Fruit fly (Drosophila melanogaster) whole organism, embryonic: Measurements from ENCODE around the gene Mettl2.

Experiments used
- CG10431 ChIP-seq: fragments of 200-800 bp; sonication (Bioruptor generic); optimal IDR thresholded peaks from 3 replicates; lab custom pipeline; 2018; ENCODE audit warnings: missing biosample characterization, mild to moderate bottlenecking, missing genetic modification characterization
- CG11247 ChIP-seq: fragments of 200-800 bp; sonication (Bioruptor generic); IDR thresholded peaks from 2 replicates; pipeline ENCODE4 v1.3.6; 2022; ENCODE audit warnings: missing biosample characterization, missing genetic modification characterization
- CG11398 ChIP-seq: fragments of 200-800 bp; sonication (Bioruptor generic); optimal IDR thresholded peaks from 2 replicates; lab custom pipeline; 2016; ENCODE audit warnings: missing biosample characterization, missing genetic modification characterization
- CG13287 ChIP-seq: fragments of 200-800 bp; sonication (Bioruptor generic); IDR thresholded peaks from 2 replicates; pipeline ENCODE4 v1.3.6; 2022; ENCODE audit warnings: missing biosample characterization, missing genetic modification characterization; ENCODE audit not compliant: partially characterized antibody
- CG14710 ChIP-seq: fragments of 200-800 bp; sonication (Bioruptor generic); optimal IDR thresholded peaks from 3 replicates; lab custom pipeline; 2019; ENCODE audit warnings: missing biosample characterization, mild to moderate bottlenecking, missing genetic modification characterization, moderate library complexity
- CG1529 ChIP-seq: fragments of 200-800 bp; sonication (Bioruptor generic); optimal IDR thresholded peaks from 3 replicates; lab custom pipeline; 2018; ENCODE audit warnings: missing biosample characterization, missing genetic modification characterization
- CG17385 ChIP-seq: fragments of 200-800 bp; sonication (Bioruptor generic); optimal IDR thresholded peaks from 3 replicates; lab custom pipeline; 2018; ENCODE audit warnings: missing biosample characterization, mild to moderate bottlenecking, missing genetic modification characterization
- CG1832 ChIP-seq: fragments of 200-800 bp; sonication (Bioruptor generic); optimal IDR thresholded peaks from 2 replicates; lab custom pipeline; 2017; ENCODE audit warnings: missing biosample characterization, mild to moderate bottlenecking, missing genetic modification characterization, inconsistent platforms
- CG2712 ChIP-seq: fragments of 200-800 bp; optimal IDR thresholded peaks from 3 replicates; lab custom pipeline; 2019; ENCODE audit warnings: missing biosample characterization, mild to moderate bottlenecking, missing genetic modification characterization, moderate library complexity
- CG30020 ChIP-seq: fragments of 200-800 bp; optimal IDR thresholded peaks from 2 replicates; lab custom pipeline; 2019; ENCODE audit warnings: missing biosample characterization, mild to moderate bottlenecking, missing genetic modification characterization, moderate library complexity
- CG6854 ChIP-seq: fragments of 200-800 bp; sonication (Bioruptor generic); optimal IDR thresholded peaks from 3 replicates; lab custom pipeline; 2017; ENCODE audit warnings: missing biosample characterization, mild to moderate bottlenecking, missing genetic modification characterization
- CG7357 ChIP-seq: fragments of 200-800 bp; sonication (Bioruptor generic); IDR thresholded peaks from 3 replicates; pipeline ENCODE4 v1.3.6; 2022; ENCODE audit warnings: missing biosample characterization, missing genetic modification characterization
- CG7963 ChIP-seq: fragments of 200-800 bp; sonication (Bioruptor generic); IDR thresholded peaks from 3 replicates; pipeline ENCODE4 v1.3.6; 2022; ENCODE audit warnings: missing biosample characterization, missing genetic modification characterization; ENCODE audit not compliant: partially characterized antibody
- CG8924 ChIP-seq: fragments of 200-800 bp; optimal IDR thresholded peaks from 3 replicates; lab custom pipeline; 2019; ENCODE audit warnings: missing biosample characterization, mild to moderate bottlenecking, missing genetic modification characterization, moderate library complexity
- CG9437 ChIP-seq: fragments of 200-800 bp; sonication (Bioruptor generic); optimal IDR thresholded peaks from 2 replicates; lab custom pipeline; 2018; ENCODE audit warnings: missing biosample characterization, mild to moderate bottlenecking, missing genetic modification characterization
- Dfd ChIP-seq, 2 experiments: fragments of >200 bp; optimal IDR thresholded peaks; 2 replicates each; lab custom pipeline; 2017; ENCODE audit warnings: missing biosample characterization in 2 of 2, missing genetic modification characterization in 2 of 2
- Ets65A ChIP-seq: fragments of 200-800 bp; sonication (Bioruptor generic); peaks from one replicate; lab custom pipeline; 2016; ENCODE audit warnings: missing biosample characterization, missing genetic modification characterization
- HLH54F ChIP-seq: fragments of 200-800 bp; sonication (Bioruptor generic); optimal IDR thresholded peaks from 3 replicates; lab custom pipeline; 2016; ENCODE audit warnings: missing biosample characterization, missing genetic modification characterization
- HLHmδ ChIP-seq: fragments of 200-800 bp; sonication (Bioruptor generic); optimal IDR thresholded peaks from 2 replicates; lab custom pipeline; 2018; ENCODE audit warnings: missing biosample characterization, mild to moderate bottlenecking, missing genetic modification characterization, moderate library complexity
- Meics ChIP-seq: fragments of 200-800 bp; sonication (Bioruptor generic); optimal IDR thresholded peaks from 2 replicates; lab custom pipeline; 2017; ENCODE audit warnings: missing biosample characterization, mild to moderate bottlenecking, missing genetic modification characterization
- Mrtf ChIP-seq: fragments of 200-800 bp; sonication (Bioruptor generic); IDR thresholded peaks from 3 replicates; pipeline ENCODE4 v1.3.6; 2022; ENCODE audit warnings: missing biosample characterization, missing genetic modification characterization
- NfI ChIP-seq: fragments of 200-800 bp; sonication (Bioruptor generic); optimal IDR thresholded peaks from 3 replicates; lab custom pipeline; 2018; ENCODE audit warnings: missing biosample characterization, mild to moderate bottlenecking, missing genetic modification characterization, moderate library complexity
- Pdp1 ChIP-seq, 2 experiments: fragments of 200-800 bp; sonication (Bioruptor generic); optimal IDR thresholded peaks; 3 replicates each; lab custom pipeline; 2016; ENCODE audit warnings: missing biosample characterization in 2 of 2, missing genetic modification characterization in 2 of 2, mild to moderate bottlenecking in 1 of 2, moderate library complexity in 1 of 2
- Ravus ChIP-seq: fragments of 200-800 bp; sonication (Bioruptor generic); IDR thresholded peaks from 2 replicates; pipeline ENCODE4 v1.3.6; 2022; ENCODE audit warnings: missing biosample characterization, missing genetic modification characterization
- Rx ChIP-seq: fragments of 200-800 bp; sonication (Bioruptor generic); IDR thresholded peaks from 2 replicates; pipeline ENCODE4 v1.3.6; 2022; ENCODE audit warnings: missing biosample characterization, missing genetic modification characterization
- Side ChIP-seq: fragments of 200-800 bp; sonication (Bioruptor generic); optimal IDR thresholded peaks from 2 replicates; lab custom pipeline; 2016; ENCODE audit warnings: missing biosample characterization, missing genetic modification characterization
- Sry-β ChIP-seq: fragments of 200-800 bp; sonication (Bioruptor generic); optimal IDR thresholded peaks from 2 replicates; lab custom pipeline; 2018; ENCODE audit warnings: missing biosample characterization, mild to moderate bottlenecking, missing genetic modification characterization, moderate library complexity
- TFAM ChIP-seq: fragments of 200-800 bp; sonication (Bioruptor generic); optimal IDR thresholded peaks from 2 replicates; lab custom pipeline; 2017; ENCODE audit warnings: missing biosample characterization, missing genetic modification characterization, inconsistent platforms
- Vsx1 ChIP-seq: fragments of 200-800 bp; sonication (Bioruptor generic); optimal IDR thresholded peaks from 2 replicates; lab custom pipeline; 2017; ENCODE audit warnings: missing biosample characterization, mild to moderate bottlenecking, missing genetic modification characterization, missing genetic modification reagents
- Xrp1 ChIP-seq: fragments of 200-800 bp; sonication (Bioruptor generic); IDR thresholded peaks from 2 replicates; pipeline ENCODE4 v1.3.6; 2022; ENCODE audit warnings: missing biosample characterization, missing genetic modification characterization
- ash1 ChIP-seq: fragments of 200-800 bp; sonication (Bioruptor generic); optimal IDR thresholded peaks from 2 replicates; lab custom pipeline; 2018; ENCODE audit warnings: missing biosample characterization, mild to moderate bottlenecking, missing genetic modification characterization
- chn ChIP-seq: fragments of 200-800 bp; sonication (Bioruptor generic); optimal IDR thresholded peaks from 2 replicates; lab custom pipeline; 2016; ENCODE audit warnings: missing biosample characterization, missing genetic modification characterization
- danr ChIP-seq: fragments of 200-800 bp; sonication (Bioruptor generic); IDR thresholded peaks from 2 replicates; pipeline ENCODE4 v1.3.6; 2022; ENCODE audit warnings: missing biosample characterization, missing genetic modification characterization
- en ChIP-seq: fragments of 200-800 bp; sonication (Bioruptor generic); optimal IDR thresholded peaks from 2 replicates; lab custom pipeline; 2016; ENCODE audit warnings: missing biosample characterization, missing genetic modification characterization
- fru ChIP-seq: fragments of >200 bp; optimal IDR thresholded peaks from 2 replicates; lab custom pipeline; 2017
- gcm2 ChIP-seq: fragments of 200-800 bp; sonication (Bioruptor generic); optimal IDR thresholded peaks from 2 replicates; lab custom pipeline; 2016; ENCODE audit warnings: missing biosample characterization, missing genetic modification characterization
- gem ChIP-seq: fragments of 200-800 bp; sonication (Bioruptor generic); optimal IDR thresholded peaks from 2 replicates; lab custom pipeline; 2019; ENCODE audit warnings: missing biosample characterization, mild to moderate bottlenecking, missing genetic modification characterization, moderate library complexity
- hb ChIP-seq: fragments of 200-800 bp; sonication (Bioruptor generic); IDR thresholded peaks from 3 replicates; pipeline ENCODE4 v1.3.6; 2022; ENCODE audit warnings: missing biosample characterization, missing genetic modification characterization; ENCODE audit not compliant: partially characterized antibody
- inv ChIP-seq: fragments of 200-800 bp; sonication (Bioruptor generic); IDR thresholded peaks from 2 replicates; pipeline ENCODE4 v1.3.6; 2022; ENCODE audit warnings: missing biosample characterization, missing genetic modification characterization; ENCODE audit not compliant: partially characterized antibody
- jigr1 ChIP-seq: fragments of 200-800 bp; sonication (Bioruptor generic); IDR thresholded peaks from 3 replicates; pipeline ENCODE4 v1.3.6; 2022; ENCODE audit warnings: missing biosample characterization, missing genetic modification characterization
- jumu ChIP-seq: fragments of 200-800 bp; sonication (Bioruptor generic); optimal IDR thresholded peaks from 3 replicates; lab custom pipeline; 2016; ENCODE audit warnings: missing biosample characterization, missing genetic modification characterization
- kni ChIP-seq: fragments of 200-800 bp; sonication (Bioruptor generic); optimal IDR thresholded peaks from 3 replicates; lab custom pipeline; 2017; ENCODE audit warnings: mild to moderate bottlenecking, missing biosample characterization, missing genetic modification reagents, missing genetic modification characterization
- phol ChIP-seq: fragments of 200-800 bp; sonication (Bioruptor generic); optimal IDR thresholded peaks from 3 replicates; lab custom pipeline; 2018; ENCODE audit warnings: missing biosample characterization, mild to moderate bottlenecking, missing genetic modification characterization, moderate library complexity
- ranshi ChIP-seq: fragments of 200-800 bp; sonication (Bioruptor generic); IDR thresholded peaks from 2 replicates; pipeline ENCODE4 v1.3.6; 2022; ENCODE audit warnings: missing biosample characterization, missing genetic modification characterization
- stwl ChIP-seq: fragments of 200-800 bp; sonication (Bioruptor generic); optimal IDR thresholded peaks from 3 replicates; lab custom pipeline; 2018; ENCODE audit warnings: missing biosample characterization, mild to moderate bottlenecking, missing genetic modification characterization, moderate library complexity
- tap ChIP-seq: fragments of 200-800 bp; optimal IDR thresholded peaks from 3 replicates; lab custom pipeline; 2019; ENCODE audit warnings: missing biosample characterization, mild to moderate bottlenecking, missing genetic modification characterization, moderate library complexity
- ttk ChIP-seq: fragments of 200-800 bp; sonication (Bioruptor generic); IDR thresholded peaks from 2 replicates; pipeline ENCODE4 v2.1.2; 2022; ENCODE audit warnings: missing biosample characterization, missing genetic modification characterization
- unc-4 ChIP-seq: fragments of 200-800 bp; sonication (Bioruptor generic); IDR thresholded peaks from 2 replicates; pipeline ENCODE4 v1.3.6; 2022; ENCODE audit warnings: missing biosample characterization, missing genetic modification characterization; ENCODE audit not compliant: partially characterized antibody
- unpg ChIP-seq: fragments of 200-800 bp; sonication (Bioruptor generic); optimal IDR thresholded peaks from 3 replicates; lab custom pipeline; 2018; ENCODE audit warnings: missing biosample characterization, mild to moderate bottlenecking, missing genetic modification characterization, moderate library complexity
- usp ChIP-seq: fragments of >200 bp; optimal IDR thresholded peaks from 2 replicates; lab custom pipeline; 2017; ENCODE audit warnings: missing biosample characterization, missing genetic modification characterization

Gene Mettl2

dm6 chr3L:1647276-1647919 lies 8.4 kb upstream of the Mettl2 start, which contains the start of the genes CG17249 and Bro (continued):
- TF ChIP-seq CG8924 (tag; lab: Kevin White, UChicago) = peak; percentile 37
- TF ChIP-seq CG30020 (tag; lab: Kevin White, UChicago) = no peak
- peak; percentile 12 for TF ChIP-seq gcm2 (GFP tag; lab: Kevin White, UChicago)
- TF ChIP-seq Mrtf (GFP tag; lab: Robert Waterston, UW) = no peak
- no peak for TF ChIP-seq CG1529 (GFP tag; lab: Kevin White, UChicago)
- peak in 1 of 2 experiments; percentile 62 for TF ChIP-seq Pdp1 (GFP tag; optimal IDR thresholded peaks at IDR 0.05; lab: Kevin White, UChicago)
- no peak for TF ChIP-seq kni
- no peak for TF ChIP-seq ranshi
- TF ChIP-seq CG6854 (GFP tag; lab: Kevin White, UChicago) = no peak
- TF ChIP-seq CG17385 = peak; percentile 38
- no peak for TF ChIP-seq hb (GFP tag; lab: Robert Waterston, UW)
- peak; percentile 55 for TF ChIP-seq HLH54F
- peak; percentile 39 for TF ChIP-seq jumu (GFP tag; lab: Kevin White, UChicago)
- no peak for TF ChIP-seq CG10431 (GFP tag; lab: Kevin White, UChicago)
- TF ChIP-seq CG7963 (GFP tag; lab: Robert Waterston, UW) = no peak
- TF ChIP-seq TFAM (GFP tag; lab: Kevin White, UChicago) = no peak
- peak; percentile 24 for TF ChIP-seq Side
- TF ChIP-seq Rx (GFP tag; lab: Robert Waterston, UW) = no peak
- no peak for TF ChIP-seq CG11398
- TF ChIP-seq Ravus (GFP tag; lab: Robert Waterston, UW) = no peak
- TF ChIP-seq HLHmδ = no peak
- no peak for TF ChIP-seq danr (GFP tag; lab: Robert Waterston, UW)
- TF ChIP-seq CG7357 = no peak
- TF ChIP-seq CG2712 (tag; lab: Kevin White, UChicago) = peak; percentile 24
- no peak for TF ChIP-seq Dfd (GFP tag; optimal IDR thresholded peaks at IDR 0.05; lab: Kevin White, UChicago)
- no peak for TF ChIP-seq en (GFP tag; lab: Kevin White, UChicago)
- TF ChIP-seq ttk (GFP tag; lab: Robert Waterston, UW) = no peak
- TF ChIP-seq CG13287 (GFP tag; lab: Robert Waterston, UW) = peak; percentile 51
- no peak for TF ChIP-seq Vsx1 (GFP tag; lab: Kevin White, UChicago)
- TF ChIP-seq CG11247 (GFP tag; lab: Robert Waterston, UW) = no peak

- peak; percentile 96 for TF ChIP-seq NfI (GFP tag; lab: Kevin White, UChicago)
- TF ChIP-seq fru (lab: Kevin White, UChicago) = no peak
- TF ChIP-seq ash1 (GFP tag; lab: Kevin White, UChicago) = peak; percentile 7
- 0 out of 2 replicates have a peak, but pooled peaks have one; percentile 12 for TF ChIP-seq inv (GFP tag; lab: Robert Waterston, UW)
- peak; percentile 99 for TF ChIP-seq CG14710 (tag; lab: Kevin White, UChicago)
- TF ChIP-seq CG1832 = no peak
- TF ChIP-seq CG9437 = peak; percentile 94
- TF ChIP-seq stwl (tag; lab: Kevin White, UChicago) = peak; percentile 83
- TF ChIP-seq jigr1 (GFP tag; lab: Robert Waterston, UW) = peak; percentile 83
- peak; percentile 98 for TF ChIP-seq Xrp1 (GFP tag; lab: Robert Waterston, UW)
- peak; percentile 60 for TF ChIP-seq Sry-β (GFP tag; lab: Kevin White, UChicago)
- no peak for TF ChIP-seq usp
- TF ChIP-seq gem (tag; lab: Kevin White, UChicago) = peak; percentile 98
- no peak for TF ChIP-seq unc-4 (GFP tag; lab: Robert Waterston, UW)
- peak; percentile 98 for TF ChIP-seq unpg (GFP tag; lab: Kevin White, UChicago)
- TF ChIP-seq phol = peak; percentile 93
- peak; percentile 99 for TF ChIP-seq Ets65A (GFP tag; lab: Kevin White, UChicago)
- TF ChIP-seq chn (GFP tag; lab: Kevin White, UChicago) = peak; percentile 96
- peak; percentile 67 for TF ChIP-seq kni
- peak; percentile 92 for TF ChIP-seq tap (tag; lab: Kevin White, UChicago)
- TF ChIP-seq Meics = peak; percentile 94
These were observed 6.0 kb upstream of the Mettl2 start, which contains the start of the genes alphaCOP and CG13919 for dm6 chr3L:1644920-1645567. TSS of gene alphaCOP (minus strand) at chr3L:1645199. TSS of gene CG13919 (plus strand) at chr3L:1645467.
